Worm (Caenorhabditis elegans) whole organism, early embryonic: ENCODE data around the gene M01H9.10.

Experiments used
- B0310.2 ChIP-seq: sonication (generic microtip); optimal IDR thresholded peaks from 2 replicates; lab custom pipeline; 2016; ENCODE audit warnings: mild to moderate bottlenecking, missing genetic modification characterization, missing compliant biosample characterization
- ama-1 ChIP-seq: fragments of 150-350 bp; optimal IDR thresholded peaks from 2 replicates; lab custom pipeline; 2014
- ceh-36 ChIP-seq: sonication (generic microtip); optimal IDR thresholded peaks from 2 replicates; lab custom pipeline; 2016; ENCODE audit warnings: missing genetic modification characterization, inconsistent platforms, missing compliant biosample characterization
- ets-7 ChIP-seq: sonication (generic microtip); optimal IDR thresholded peaks from 2 replicates; lab custom pipeline; 2016; ENCODE audit warnings: missing genotype, missing genetic modification characterization, missing compliant biosample characterization
- hmbx-1 ChIP-seq: sonication (generic microtip); optimal IDR thresholded peaks from 2 replicates; lab custom pipeline; 2016; ENCODE audit warnings: mild to moderate bottlenecking, missing genetic modification characterization, missing compliant biosample characterization
- hmg-4 ChIP-seq: fragments of 200-800 bp; sonication (Bioruptor generic); optimal IDR thresholded peaks from 2 replicates; lab custom pipeline; 2018; ENCODE audit warnings: mild to moderate bottlenecking, missing genetic modification characterization, missing compliant biosample characterization
- hnd-1 ChIP-seq: sonication (generic microtip); optimal IDR thresholded peaks from 2 replicates; lab custom pipeline; 2016; ENCODE audit warnings: missing genetic modification characterization, missing compliant biosample characterization
- pes-1 ChIP-seq: fragments of 200-800 bp; sonication (Bioruptor generic); IDR thresholded peaks from 2 replicates; pipeline ENCODE4 v1.3.6; 2022; ENCODE audit warnings: missing genetic modification reagents, missing genetic modification characterization, missing compliant biosample characterization
- sea-1 ChIP-seq: fragments of 200-800 bp; sonication (Bioruptor generic); conservative IDR thresholded peaks from 2 replicates; pipeline ENCODE4 v1.3.6; 2022; ENCODE audit warnings: missing genetic modification characterization, missing compliant biosample characterization
- tbx-11 ChIP-seq: fragments of 200-800 bp; sonication (Bioruptor generic); IDR thresholded peaks from 2 replicates; pipeline ENCODE4 v1.3.6; 2022; ENCODE audit warnings: missing genetic modification characterization, missing compliant biosample characterization
- tbx-37 ChIP-seq: fragments of 200-800 bp; sonication (Bioruptor generic); conservative IDR thresholded peaks from 2 replicates; pipeline ENCODE4 v1.3.6; 2022; ENCODE audit warnings: missing genetic modification reagents, missing genetic modification characterization, missing compliant biosample characterization

- TF ChIP-seq hmg-4 (GFP tag; lab: Kevin White, UChicago) (no peak), ets-7 (tag; lab: Kevin White, UChicago) (no peak), ceh-36 (tag; lab: Kevin White, UChicago) (no peak), ama-1 (no peak), tbx-11 (GFP tag; lab: Robert Waterston, UW) (no peak), pes-1 (GFP tag; lab: Robert Waterston, UW) (no peak), sea-1 (GFP tag; lab: Robert Waterston, UW) (no peak), B0310.2 (tag; lab: Kevin White, UChicago) (no peak), hnd-1 (no peak), hmbx-1 (tag; lab: Kevin White, UChicago) (no peak), tbx-37 (GFP tag; lab: Robert Waterston, UW) (no peak)
Measured at ce11 chrIV:4490148-4490652, 10.3 kb upstream of the M01H9.10 start, which contains the start of gene ZK180.7.
